Worm (Caenorhabditis elegans): ENCODE measurements around the gene Y73F8A.10.
"Not testable (repeated sequence)": the region's sequence is repeated elsewhere in the genome, so short reads cannot be mapped to it uniquely, and the experiment has no call there.

- TF ChIP-seq mes-4 (tag; optimal IDR thresholded peaks at IDR 0.05); chd-7 (tag; optimal IDR thresholded peaks at IDR 0.05); nhr-90 (tag; optimal IDR thresholded peaks at IDR 0.05); madf-3 (GFP tag; IDR thresholded peaks at IDR 0.05); gei-17 (GFP tag; optimal IDR thresholded peaks at IDR 0.05); hlh-12 (tag; optimal IDR thresholded peaks at IDR 0.05); ceh-79 (tag; optimal IDR thresholded peaks at IDR 0.05); egl-18 (GFP tag; IDR thresholded peaks at IDR 0.05); ceh-27 (GFP tag; optimal IDR thresholded peaks at IDR 0.05); pha-4 (tag; optimal IDR thresholded peaks at IDR 0.05); hrde-1 (tag; optimal IDR thresholded peaks at IDR 0.05; ENCODE audit: borderline replicate concordance): not testable (repeated sequence)
Measured at ce11 chrIV:15311590-15311989, 17.4 kb downstream of the Y73F8A.10 start, which contains the start of gene Y73F8A.12.
